Fruit fly (Drosophila melanogaster): ENCODE results near the gene CG3587.

Gene CG3587

DNA sequence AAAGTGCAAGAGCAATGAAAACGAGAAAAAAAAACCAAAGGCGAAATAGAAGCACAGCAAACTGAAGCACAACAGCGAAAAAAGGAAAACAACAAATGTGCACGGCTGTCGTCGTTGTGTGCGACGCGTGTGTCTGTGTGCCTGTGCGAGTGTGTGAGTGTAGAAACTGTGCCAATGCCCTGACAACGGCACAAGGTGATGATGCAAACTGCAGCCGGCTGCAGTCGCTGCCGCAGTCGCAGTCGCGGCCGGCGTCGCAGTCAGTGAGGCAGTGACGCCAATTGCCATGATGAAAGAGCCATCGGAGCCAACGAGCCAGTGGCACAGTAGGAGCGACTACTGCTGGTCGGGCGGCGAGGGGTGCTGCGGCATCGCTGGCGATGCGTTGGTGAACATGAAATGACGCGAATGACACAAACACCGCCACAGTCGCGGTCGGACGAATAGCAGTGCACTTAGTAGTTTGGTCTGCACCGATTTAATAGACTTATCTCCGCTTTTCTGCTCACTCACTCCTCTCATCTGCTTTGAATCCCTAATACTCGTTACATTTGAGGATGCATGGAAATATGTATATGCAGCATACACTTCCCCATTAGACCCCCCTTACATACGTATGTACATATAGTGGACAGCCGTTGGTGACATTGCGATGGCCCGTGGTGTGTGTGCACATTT lies 28.6 kb downstream of the CG3587 start (continued):
- TF ChIP-seq fkh (GFP tag; optimal IDR thresholded peaks at IDR 0.05) (peak; percentile 6), CG6163 (GFP tag; IDR thresholded peaks at IDR 0.05) (peak; percentile 75), pdm3 (GFP tag; optimal IDR thresholded peaks at IDR 0.05) (peak; percentile 88), Sox14 (GFP tag; optimal IDR thresholded peaks at IDR 0.05) (peak; percentile 73), Eip93F (GFP tag; optimal IDR thresholded peaks at IDR 0.05) (no peak), Smox (GFP tag; optimal IDR thresholded peaks at IDR 0.05) (no peak), net (GFP tag; optimal IDR thresholded peaks at IDR 0.05) (peak; percentile 80), fd85E (GFP tag; optimal IDR thresholded peaks at IDR 0.05) (peak; percentile 0), salr (GFP tag; optimal IDR thresholded peaks at IDR 0.05) (peak; percentile 31 to 71), svp (GFP tag) (peak; percentile 67), CG7368 (GFP tag; optimal IDR thresholded peaks at IDR 0.05) (peak; percentile 85), CG16779 (tag; optimal IDR thresholded peaks at IDR 0.05) (peak; percentile 73), fd59A (GFP tag; optimal IDR thresholded peaks at IDR 0.05) (peak; percentile 66), Eip75B (GFP tag; optimal IDR thresholded peaks at IDR 0.05) (peak; percentile 81), eg (GFP tag; IDR thresholded peaks at IDR 0.05) (peak; percentile 91), CG9139 (GFP tag; optimal IDR thresholded peaks at IDR 0.05) (peak; percentile 52), Hr39 (GFP tag; optimal IDR thresholded peaks at IDR 0.05) (peak; percentile 24), topi (GFP tag; optimal IDR thresholded peaks at IDR 0.05) (peak; percentile 37), Gug (GFP tag; IDR thresholded peaks at IDR 0.05) (peak; percentile 79), vri (GFP tag; optimal IDR thresholded peaks at IDR 0.05) (no peak), Blimp-1 (GFP tag; optimal IDR thresholded peaks at IDR 0.05) (no peak), CG3919 (GFP tag; optimal IDR thresholded peaks at IDR 0.05) (peak; percentile 78), cyc (GFP tag; optimal IDR thresholded peaks at IDR 0.05) (peak; percentile 30), CG6854 (GFP tag; optimal IDR thresholded peaks at IDR 0.05) (no peak), achi (GFP tag; optimal IDR thresholded peaks at IDR 0.05) (peak; percentile 76), Sox15 (GFP tag; optimal IDR thresholded peaks at IDR 0.05) (peak; percentile 56), CG10669 (GFP tag; optimal IDR thresholded peaks at IDR 0.05) (peak; percentile 71), CG6808 (GFP tag; optimal IDR thresholded peaks at IDR 0.05) (peak; percentile 69), acj6 (GFP tag; optimal IDR thresholded peaks at IDR 0.05) (peak; percentile 77), CG11902 (GFP tag; optimal IDR thresholded peaks at IDR 0.05) (peak; percentile 69), Eip78C (GFP tag) (peak; percentile 94), Hr4 (GFP tag; optimal IDR thresholded peaks at IDR 0.05) (peak; percentile 90), Lpt (GFP tag; optimal IDR thresholded peaks at IDR 0.05) (peak; percentile 83), Met (GFP tag; optimal IDR thresholded peaks at IDR 0.05) (no peak), CG10631 (GFP tag; optimal IDR thresholded peaks at IDR 0.05) (peak; percentile 71)

DNA sequence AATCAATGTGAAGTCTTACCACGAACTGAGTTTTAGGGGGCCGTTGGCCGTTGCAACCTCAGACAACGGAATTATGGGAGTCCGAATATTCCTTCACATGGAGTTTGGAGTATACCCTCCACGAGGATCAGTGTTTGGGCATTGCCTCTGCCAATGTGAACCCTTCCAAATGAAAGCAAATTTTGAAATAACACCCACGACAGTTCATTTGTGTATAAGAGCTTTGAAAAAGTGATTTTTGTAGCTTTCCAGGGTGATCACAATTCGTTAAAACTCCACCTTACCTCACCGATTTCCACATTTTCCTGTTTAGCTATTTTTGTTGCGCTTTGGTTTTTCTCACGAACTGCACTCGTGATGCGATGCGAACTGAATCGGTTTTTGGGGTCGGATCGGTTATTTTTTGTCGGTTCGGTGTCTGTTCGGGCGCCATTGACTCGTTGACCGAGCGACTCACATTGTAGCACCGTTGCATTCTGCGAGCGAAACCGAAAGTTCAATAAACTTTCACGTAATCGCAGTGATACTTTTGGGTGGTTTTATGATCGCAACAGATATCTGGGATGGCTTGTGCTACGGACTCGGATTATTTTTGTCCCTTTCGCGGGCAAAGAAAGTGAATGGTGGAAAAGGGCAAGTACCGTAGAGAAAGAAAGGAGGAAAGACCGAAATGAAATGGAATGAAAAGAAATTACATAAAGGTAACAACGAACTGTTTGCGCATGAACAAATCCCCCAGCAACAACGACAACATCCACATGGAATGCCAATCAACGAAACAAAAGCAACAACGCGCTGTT lies 29.9 kb downstream of the CG3587 start:
- TF ChIP-seq CG6792 (GFP tag; optimal IDR thresholded peaks at IDR 0.05): no peak
- no peak for TF ChIP-seq Ets21C (GFP tag; optimal IDR thresholded peaks at IDR 0.05)
- no peak for TF ChIP-seq CG10631 (GFP tag; optimal IDR thresholded peaks at IDR 0.05)
- TF ChIP-seq CG32006 (GFP tag; optimal IDR thresholded peaks at IDR 0.05): peak; percentile 43
- TF ChIP-seq Sox15 (GFP tag; optimal IDR thresholded peaks at IDR 0.05): no peak
- no peak for TF ChIP-seq achi (GFP tag; optimal IDR thresholded peaks at IDR 0.05)
- peak; percentile 48 for TF ChIP-seq pdm3 (GFP tag; optimal IDR thresholded peaks at IDR 0.05)
- no peak for TF ChIP-seq dsx (GFP tag; optimal IDR thresholded peaks at IDR 0.05; ENCODE audit: poor library complexity, severe bottlenecking)
- TF ChIP-seq cyc (GFP tag; optimal IDR thresholded peaks at IDR 0.05): no peak
- TF ChIP-seq dac (GFP tag; optimal IDR thresholded peaks at IDR 0.05): peak; percentile 5
- TF ChIP-seq CG1621 (tag; optimal IDR thresholded peaks at IDR 0.05): no peak
- TF ChIP-seq CG11902 (GFP tag; optimal IDR thresholded peaks at IDR 0.05): no peak
- TF ChIP-seq Hr39 (GFP tag; optimal IDR thresholded peaks at IDR 0.05): no peak
- no peak for TF ChIP-seq salr (GFP tag; optimal IDR thresholded peaks at IDR 0.05)
- peak; percentile 18 for TF ChIP-seq CG3919 (GFP tag; optimal IDR thresholded peaks at IDR 0.05)
- TF ChIP-seq CG6854 (GFP tag; optimal IDR thresholded peaks at IDR 0.05): no peak
- TF ChIP-seq CG6808 (GFP tag; optimal IDR thresholded peaks at IDR 0.05): no peak
- TF ChIP-seq acj6 (GFP tag; optimal IDR thresholded peaks at IDR 0.05): no peak
- TF ChIP-seq CG11762 (GFP tag; optimal IDR thresholded peaks at IDR 0.05; ENCODE audit: insufficient read depth): no peak
- TF ChIP-seq Hr4 (GFP tag; optimal IDR thresholded peaks at IDR 0.05): peak; percentile 59
- peak; percentile 21 for TF ChIP-seq net (GFP tag; optimal IDR thresholded peaks at IDR 0.05)
- no peak for TF ChIP-seq fd85E (GFP tag; optimal IDR thresholded peaks at IDR 0.05)
- TF ChIP-seq CG8319 (GFP tag; optimal IDR thresholded peaks at IDR 0.05): no peak
- TF ChIP-seq Eip75B (GFP tag; optimal IDR thresholded peaks at IDR 0.05): no peak
- TF ChIP-seq Hr38 (GFP tag; optimal IDR thresholded peaks at IDR 0.05): no peak
- TF ChIP-seq Sox14 (GFP tag; optimal IDR thresholded peaks at IDR 0.05): no peak
- no peak for TF ChIP-seq CG4318 (GFP tag; optimal IDR thresholded peaks at IDR 0.05)
- no peak for TF ChIP-seq CG10669 (GFP tag; optimal IDR thresholded peaks at IDR 0.05)
- TF ChIP-seq OdsH (GFP tag; optimal IDR thresholded peaks at IDR 0.05): peak; percentile 39

All from whole organism, prepupa.